Worm (Caenorhabditis elegans) whole organism, L4/young adult: Measurements from ENCODE around the gene F01D5.8.

Source experiments
- W03F9.2 ChIP-seq: fragments of 150-350 bp; optimal IDR thresholded peaks from 2 replicates; lab custom pipeline; 2014; ENCODE audit warnings: missing biosample characterization, missing genetic modification characterization
- dao-5 ChIP-seq: sonication (generic microtip); optimal IDR thresholded peaks from 2 replicates; lab custom pipeline; 2016; ENCODE audit warnings: missing genotype, missing genetic modification characterization, moderate library complexity, missing compliant biosample characterization
- him-1 ChIP-seq: sonication (generic microtip); optimal IDR thresholded peaks from 2 replicates; lab custom pipeline; 2016; ENCODE audit warnings: missing genotype, missing genetic modification reagents, missing genetic modification characterization, missing compliant biosample characterization

DNA sequence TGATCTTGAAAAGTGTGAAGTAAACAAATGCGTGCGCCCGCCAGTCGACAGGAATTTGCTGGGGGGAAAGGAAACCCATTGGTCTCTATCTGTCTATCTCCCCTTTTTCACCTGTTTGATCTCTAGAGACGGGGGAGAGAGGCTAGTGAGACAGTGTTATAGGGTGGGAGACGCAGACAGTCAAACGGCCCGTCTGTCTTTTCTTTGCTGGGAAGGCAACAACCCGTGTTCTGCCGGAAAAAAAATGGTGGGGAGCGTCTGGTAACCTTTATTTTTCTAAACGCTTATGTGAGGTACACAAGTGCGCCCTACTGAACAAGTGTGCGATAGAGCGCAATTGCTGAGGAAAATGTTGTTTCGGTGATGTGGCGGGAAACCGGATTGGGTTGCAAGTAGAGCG, 40.0 kb downstream of the F01D5.8 start:
- TF ChIP-seq him-1 (tag; lab: Kevin White, UChicago): no peak
- no peak for TF ChIP-seq dao-5 (tag; lab: Kevin White, UChicago)
- no peak for TF ChIP-seq W03F9.2 (tag; lab: Kevin White, UChicago)
